Worm (Caenorhabditis elegans) whole organism, L1 larva: ENCODE data around the gene srh-21.

Source experiments
- ama-1 ChIP-seq: fragments of 150-350 bp; optimal IDR thresholded peaks from 2 replicates; lab custom pipeline; 2014
- ceh-8 ChIP-seq: fragments of 200-800 bp; sonication (Bioruptor generic); optimal IDR thresholded peaks from 2 replicates; lab custom pipeline; 2018; ENCODE audit warnings: mild to moderate bottlenecking, missing genetic modification characterization, moderate library complexity, missing compliant biosample characterization
- ceh-82 ChIP-seq, 3 experiments: fragments of 150-350 bp in 1 of 3; sonication (generic microtip) in 2 of 3; optimal IDR thresholded peaks; 2 replicates each; lab custom pipeline; 2014 to 2017; ENCODE audit warnings: missing biosample characterization in 3 of 3, missing genetic modification characterization in 3 of 3
- elt-3 ChIP-seq, 6 experiments: fragments of 150-350 bp in 1 of 6; sonication (generic microtip); optimal IDR thresholded peaks; 2 replicates each; lab custom pipeline; 2017 to 2018; ENCODE audit warnings: missing biosample characterization in 6 of 6, missing genetic modification characterization in 6 of 6, inconsistent platforms in 1 of 6
- mdl-1 ChIP-seq, 2 experiments: fragments of 150-350 bp; optimal IDR thresholded peaks; 2 replicates each; lab custom pipeline; 2014 to 2017; ENCODE audit warnings: missing biosample characterization in 2 of 2, missing genetic modification characterization in 2 of 2, inconsistent platforms in 1 of 2
- nhr-11 ChIP-seq: fragments of 150-350 bp; optimal IDR thresholded peaks from 2 replicates; lab custom pipeline; 2014; ENCODE audit warnings: missing biosample characterization, missing genetic modification characterization
- nhr-47 ChIP-seq: sonication (generic microtip); optimal IDR thresholded peaks from 2 replicates; lab custom pipeline; 2016; ENCODE audit warnings: mild to moderate bottlenecking, missing genetic modification characterization, moderate library complexity, missing compliant biosample characterization
- nhr-77 ChIP-seq: fragments of 150-350 bp; optimal IDR thresholded peaks from 2 replicates; lab custom pipeline; 2014; ENCODE audit warnings: missing biosample characterization, missing genetic modification characterization
- snpc-4 ChIP-seq: fragments of 150-350 bp; optimal IDR thresholded peaks from 2 replicates; lab custom pipeline; 2014; ENCODE audit warnings: missing biosample characterization, missing genetic modification characterization
- tbx-2 ChIP-seq: sonication (generic microtip); optimal IDR thresholded peaks from 2 replicates; lab custom pipeline; 2016; ENCODE audit warnings: missing genetic modification characterization, missing compliant biosample characterization
- tlp-1 ChIP-seq: fragments of 150-350 bp; optimal IDR thresholded peaks from 2 replicates; lab custom pipeline; 2014; ENCODE audit warnings: missing biosample characterization, missing genetic modification characterization
- unc-62 ChIP-seq: fragments of 150-350 bp; optimal IDR thresholded peaks from 2 replicates; lab custom pipeline; 2014; ENCODE audit warnings: missing biosample characterization, missing genetic modification reagents, missing genetic modification characterization
- unc-98 ChIP-seq: fragments of 200-800 bp; sonication (Bioruptor generic); IDR thresholded peaks from 2 replicates; pipeline ENCODE4 v1.3.6; 2022; ENCODE audit warnings: missing genetic modification characterization, missing compliant biosample characterization
- ztf-11 ChIP-seq, 2 experiments: sonication (generic microtip); optimal IDR thresholded peaks; 2 replicates each; lab custom pipeline; 2016 to 2017; ENCODE audit warnings: missing genetic modification characterization in 2 of 2, missing biosample characterization in 1 of 2, missing compliant biosample characterization in 1 of 2

ce11 chrV:4964671-4965420 lies 38.4 kb downstream of the srh-21 start:
- TF ChIP-seq unc-62 (GFP tag; lab: Kevin White, UChicago) (no peak), tlp-1 (no peak), snpc-4 (no peak), ama-1 (no peak), ceh-82 (tag; optimal IDR thresholded peaks at IDR 0.05; lab: Kevin White, UChicago) (no peak), nhr-77 (tag; lab: Kevin White, UChicago) (no peak), nhr-47 (no peak), ztf-11 (tag; optimal IDR thresholded peaks at IDR 0.05; lab: Kevin White, UChicago) (no peak), nhr-11 (no peak), unc-98 (no peak), tbx-2 (tag; lab: Kevin White, UChicago) (no peak), mdl-1 (tag; optimal IDR thresholded peaks at IDR 0.05; lab: Kevin White, UChicago) (no peak), ceh-8 (no peak), elt-3 (tag; optimal IDR thresholded peaks at IDR 0.05; lab: Kevin White, UChicago) (no peak)
